Worm (Caenorhabditis elegans) whole organism, L4/young adult: ENCODE results near the gene srdh-1.

Experiments
- W03F9.2 ChIP-seq: fragments of 150-350 bp; optimal IDR thresholded peaks from 2 replicates; lab custom pipeline; 2014; ENCODE audit warnings: missing biosample characterization, missing genetic modification characterization
- dao-5 ChIP-seq: sonication (generic microtip); optimal IDR thresholded peaks from 2 replicates; lab custom pipeline; 2016; ENCODE audit warnings: missing genotype, missing genetic modification characterization, moderate library complexity, missing compliant biosample characterization
- him-1 ChIP-seq: sonication (generic microtip); optimal IDR thresholded peaks from 2 replicates; lab custom pipeline; 2016; ENCODE audit warnings: missing genotype, missing genetic modification reagents, missing genetic modification characterization, missing compliant biosample characterization

ce11 chrII:8295296-8295695 lies 30.8 kb downstream of the srdh-1 start, which contains the start of gene nlp-55:
- TF ChIP-seq W03F9.2 (tag; lab: Kevin White, UChicago), result no peak
- TF ChIP-seq him-1 (tag; lab: Kevin White, UChicago), result no peak
- TF ChIP-seq dao-5, result no peak
